Fruit fly (Drosophila melanogaster) whole organism, embryonic: ENCODE data around the gene CG4972.
A peak's percentile ranks its signal among the peaks of the same experiment; 100 is the strongest.

Source experiments
- B-H1 ChIP-seq: fragments of 200-800 bp; sonication (Bioruptor generic); IDR thresholded peaks from 3 replicates; pipeline ENCODE4 v1.3.6; 2022; ENCODE audit warnings: missing biosample characterization, missing genetic modification characterization
- CG1024 ChIP-seq: fragments of 200-800 bp; sonication (Bioruptor generic); IDR thresholded peaks from 2 replicates; pipeline ENCODE4 v1.3.6; 2022; ENCODE audit warnings: missing biosample characterization, missing genetic modification characterization
- CG11696 ChIP-seq: fragments of 200-800 bp; sonication (Bioruptor generic); IDR thresholded peaks from 2 replicates; pipeline ENCODE4 v1.3.6; 2022; ENCODE audit warnings: missing biosample characterization, missing genetic modification characterization
- CG11723 ChIP-seq: fragments of 200-800 bp; sonication (Bioruptor generic); optimal IDR thresholded peaks from 2 replicates; lab custom pipeline; 2017; ENCODE audit warnings: missing biosample characterization, mild to moderate bottlenecking, missing genetic modification characterization
- CG12104 ChIP-seq: fragments of 200-800 bp; sonication (Bioruptor generic); optimal IDR thresholded peaks from 3 replicates; lab custom pipeline; 2016; ENCODE audit warnings: missing biosample characterization, missing genetic modification characterization
- CG14667 ChIP-seq: fragments of 200-800 bp; sonication (Bioruptor generic); IDR thresholded peaks from 2 replicates; pipeline ENCODE4 v1.3.6; 2022; ENCODE audit warnings: missing biosample characterization, missing genetic modification characterization
- CG15269 ChIP-seq: fragments of 200-800 bp; sonication (Bioruptor generic); optimal IDR thresholded peaks from 2 replicates; lab custom pipeline; 2018; ENCODE audit warnings: missing biosample characterization, mild to moderate bottlenecking, missing genetic modification characterization, moderate library complexity
- CG18011 ChIP-seq: fragments of 200-800 bp; sonication (Bioruptor generic); optimal IDR thresholded peaks from 2 replicates; lab custom pipeline; 2017; ENCODE audit warnings: missing biosample characterization, missing genetic modification characterization, mild to moderate bottlenecking, moderate library complexity, missing genotype
- CG33557 ChIP-seq: fragments of 200-800 bp; sonication (Bioruptor generic); optimal IDR thresholded peaks from 2 replicates; lab custom pipeline; 2019; ENCODE audit warnings: missing biosample characterization, mild to moderate bottlenecking, missing genetic modification characterization, moderate library complexity
- CG34224 ChIP-seq: fragments of 200-800 bp; sonication (Bioruptor generic); IDR thresholded peaks from 3 replicates; pipeline ENCODE4 v1.3.6; 2022; ENCODE audit warnings: missing biosample characterization, missing genetic modification characterization; ENCODE audit not compliant: partially characterized antibody
- CG4328 ChIP-seq: fragments of 200-800 bp; sonication (Bioruptor generic); optimal IDR thresholded peaks from 3 replicates; lab custom pipeline; 2017; ENCODE audit warnings: missing biosample characterization, missing genetic modification reagents, missing genetic modification characterization
- CG4404 ChIP-seq: fragments of 200-800 bp; sonication (Bioruptor generic); IDR thresholded peaks from 2 replicates; pipeline ENCODE4 v1.3.6; 2022; ENCODE audit warnings: missing biosample characterization, missing genetic modification characterization
- CG4617 ChIP-seq: fragments of 200-800 bp; sonication (Bioruptor generic); optimal IDR thresholded peaks from 3 replicates; lab custom pipeline; 2016; ENCODE audit warnings: missing biosample characterization, missing genetic modification characterization, borderline replicate concordance
- CG4707 ChIP-seq: fragments of 200-800 bp; sonication (Bioruptor generic); optimal IDR thresholded peaks from 2 replicates; lab custom pipeline; 2018; ENCODE audit warnings: missing biosample characterization, mild to moderate bottlenecking, missing genetic modification characterization, moderate library complexity
- CG6175 ChIP-seq: fragments of 200-800 bp; sonication (Bioruptor generic); IDR thresholded peaks from 3 replicates; pipeline ENCODE4 v1.3.6; 2022; ENCODE audit warnings: missing biosample characterization, missing genetic modification characterization
- CG6254 ChIP-seq: fragments of 200-800 bp; sonication (Bioruptor generic); optimal IDR thresholded peaks from 3 replicates; lab custom pipeline; 2017; ENCODE audit warnings: mild to moderate bottlenecking, missing biosample characterization, missing genetic modification reagents, missing genetic modification characterization
- CG6272 ChIP-seq: fragments of 200-800 bp; sonication (Bioruptor generic); IDR thresholded peaks from 2 replicates; pipeline ENCODE4 v1.3.6; 2022; ENCODE audit warnings: missing biosample characterization, missing genetic modification characterization
- CG7357 ChIP-seq: fragments of 200-800 bp; sonication (Bioruptor generic); IDR thresholded peaks from 3 replicates; pipeline ENCODE4 v1.3.6; 2022; ENCODE audit warnings: missing biosample characterization, missing genetic modification characterization
- CG7987 ChIP-seq: fragments of 200-800 bp; sonication (Bioruptor generic); optimal IDR thresholded peaks from 2 replicates; lab custom pipeline; 2018; ENCODE audit warnings: missing biosample characterization, mild to moderate bottlenecking, missing genetic modification characterization, moderate library complexity
- Camta ChIP-seq: fragments of 200-800 bp; sonication (Bioruptor generic); optimal IDR thresholded peaks from 2 replicates; lab custom pipeline; 2016; ENCODE audit warnings: missing biosample characterization, missing genetic modification characterization
- Dbx ChIP-seq: fragments of 200-800 bp; sonication (Bioruptor generic); IDR thresholded peaks from 3 replicates; pipeline ENCODE4 v1.3.6; 2022; ENCODE audit warnings: missing biosample characterization, missing genetic modification characterization
- Ets65A ChIP-seq: fragments of 200-800 bp; sonication (Bioruptor generic); peaks from one replicate; lab custom pipeline; 2016; ENCODE audit warnings: missing biosample characterization, missing genetic modification characterization
- Fer2 ChIP-seq: fragments of 200-800 bp; sonication (Bioruptor generic); optimal IDR thresholded peaks from 2 replicates; lab custom pipeline; 2018; ENCODE audit warnings: missing biosample characterization, mild to moderate bottlenecking, missing genetic modification characterization, moderate library complexity
- Fer3 ChIP-seq: fragments of 200-800 bp; sonication (Bioruptor generic); optimal IDR thresholded peaks from 2 replicates; lab custom pipeline; 2018; ENCODE audit warnings: missing biosample characterization, mild to moderate bottlenecking, missing genetic modification characterization, moderate library complexity
- HLH4C ChIP-seq: fragments of 200-800 bp; sonication (Bioruptor generic); IDR thresholded peaks from 3 replicates; pipeline ENCODE4 v1.3.6; 2022; ENCODE audit warnings: missing biosample characterization, missing genetic modification characterization; ENCODE audit not compliant: partially characterized antibody
- Med ChIP-seq: fragments of 200-800 bp; sonication (Bioruptor generic); peaks from one replicate; lab custom pipeline; 2016; ENCODE audit warnings: missing biosample characterization, missing genetic modification characterization, mild to moderate bottlenecking, inconsistent platforms, moderate library complexity
- Myb ChIP-seq: fragments of 200-800 bp; sonication (Bioruptor generic); optimal IDR thresholded peaks from 2 replicates; lab custom pipeline; 2016; ENCODE audit warnings: missing biosample characterization, missing genetic modification characterization
- NC2α ChIP-seq: fragments of 200-800 bp; sonication (Bioruptor generic); optimal IDR thresholded peaks from 2 replicates; lab custom pipeline; 2016; ENCODE audit warnings: missing biosample characterization, missing genetic modification characterization
- Ptx1 ChIP-seq: fragments of 200-800 bp; sonication (Bioruptor generic); IDR thresholded peaks from 2 replicates; pipeline ENCODE4 v1.3.6; 2022; ENCODE audit warnings: missing biosample characterization, missing genetic modification characterization
- Spps ChIP-seq: fragments of 200-800 bp; sonication (Bioruptor generic); optimal IDR thresholded peaks from 2 replicates; lab custom pipeline; 2018; ENCODE audit warnings: missing biosample characterization, mild to moderate bottlenecking, missing genetic modification characterization
- ato ChIP-seq: fragments of 200-800 bp; sonication (Bioruptor generic); IDR thresholded peaks from 2 replicates; pipeline ENCODE4 v1.3.6; 2022; ENCODE audit warnings: missing biosample characterization, missing genetic modification characterization; ENCODE audit not compliant: partially characterized antibody
- bcd ChIP-seq: fragments of 200-800 bp; sonication (Bioruptor generic); optimal IDR thresholded peaks from 2 replicates; lab custom pipeline; 2017; ENCODE audit warnings: missing biosample characterization, mild to moderate bottlenecking, missing genetic modification characterization
- br ChIP-seq: fragments of >200 bp; optimal IDR thresholded peaks from 2 replicates; lab custom pipeline; 2017
- cad ChIP-seq: fragments of >200 bp; optimal IDR thresholded peaks from 2 replicates; lab custom pipeline; 2017; ENCODE audit warnings: missing biosample characterization, missing genetic modification characterization
- cas ChIP-seq: fragments of 200-800 bp; sonication (Bioruptor generic); IDR thresholded peaks from 2 replicates; pipeline ENCODE4 v1.3.6; 2022; ENCODE audit warnings: missing biosample characterization, missing genetic modification characterization
- cato ChIP-seq: fragments of 200-800 bp; sonication (Bioruptor generic); optimal IDR thresholded peaks from 2 replicates; lab custom pipeline; 2016; ENCODE audit warnings: missing biosample characterization, missing genetic modification characterization, borderline replicate concordance
- corto ChIP-seq: fragments of 200-800 bp; sonication (Bioruptor generic); optimal IDR thresholded peaks from 2 replicates; lab custom pipeline; 2016; ENCODE audit warnings: missing biosample characterization, mild to moderate bottlenecking, missing genetic modification characterization, moderate library complexity
- cwo ChIP-seq: fragments of 200-800 bp; sonication (Bioruptor generic); optimal IDR thresholded peaks from 3 replicates; lab custom pipeline; 2017; ENCODE audit warnings: missing biosample characterization, missing genetic modification characterization, mild to moderate bottlenecking, moderate library complexity, missing genetic modification reagents
- dmrt99B ChIP-seq: fragments of 200-800 bp; sonication (Bioruptor generic); optimal IDR thresholded peaks from 2 replicates; lab custom pipeline; 2018; ENCODE audit warnings: missing biosample characterization, mild to moderate bottlenecking, missing genetic modification characterization, moderate library complexity
- dysf ChIP-seq: fragments of 200-800 bp; sonication (Bioruptor generic); IDR thresholded peaks from 3 replicates; pipeline ENCODE4 v1.3.6; 2022; ENCODE audit warnings: missing biosample characterization, missing genetic modification characterization
- emc ChIP-seq: fragments of 200-800 bp; sonication (Bioruptor generic); optimal IDR thresholded peaks from 2 replicates; lab custom pipeline; 2016; ENCODE audit warnings: missing biosample characterization, missing genetic modification characterization
- fd102C ChIP-seq: fragments of 200-800 bp; sonication (Bioruptor generic); optimal IDR thresholded peaks from 2 replicates; lab custom pipeline; 2018; ENCODE audit warnings: missing biosample characterization, mild to moderate bottlenecking, missing genetic modification characterization, moderate library complexity
- fd64A ChIP-seq: fragments of 200-800 bp; sonication (Bioruptor generic); optimal IDR thresholded peaks from 3 replicates; lab custom pipeline; 2018; ENCODE audit warnings: missing biosample characterization, mild to moderate bottlenecking, missing genetic modification characterization
- gem ChIP-seq: fragments of 200-800 bp; sonication (Bioruptor generic); optimal IDR thresholded peaks from 2 replicates; lab custom pipeline; 2019; ENCODE audit warnings: missing biosample characterization, mild to moderate bottlenecking, missing genetic modification characterization, moderate library complexity
- gfzf ChIP-seq: fragments of 200-800 bp; sonication (Bioruptor generic); optimal IDR thresholded peaks from 2 replicates; lab custom pipeline; 2016; ENCODE audit warnings: missing biosample characterization, mild to moderate bottlenecking, missing genetic modification characterization, moderate library complexity
- kah ChIP-seq: fragments of 200-800 bp; sonication (Bioruptor generic); optimal IDR thresholded peaks from 2 replicates; lab custom pipeline; 2018; ENCODE audit warnings: missing biosample characterization, mild to moderate bottlenecking, missing genetic modification characterization
- knrl ChIP-seq: fragments of 200-800 bp; sonication (Bioruptor generic); IDR thresholded peaks from 3 replicates; pipeline ENCODE4 v1.3.6; 2022; ENCODE audit warnings: missing biosample characterization, missing genetic modification characterization; ENCODE audit not compliant: partially characterized antibody
- mam ChIP-seq: fragments of 200-800 bp; sonication (Bioruptor generic); optimal IDR thresholded peaks from 3 replicates; lab custom pipeline; 2016; ENCODE audit warnings: missing biosample characterization, missing genetic modification characterization
- nerfin-2 ChIP-seq: fragments of 200-800 bp; sonication (Bioruptor generic); IDR thresholded peaks from 2 replicates; pipeline ENCODE4 v1.3.6; 2022; ENCODE audit warnings: missing biosample characterization, missing genetic modification characterization; ENCODE audit not compliant: partially characterized antibody
- pho ChIP-seq: fragments of 200-800 bp; sonication (Bioruptor generic); optimal IDR thresholded peaks from 2 replicates; lab custom pipeline; 2016; ENCODE audit warnings: missing biosample characterization, missing genetic modification characterization
- slbo ChIP-seq: fragments of 200-800 bp; sonication (Bioruptor generic); IDR thresholded peaks from 2 replicates; pipeline ENCODE4 v1.3.6; 2022; ENCODE audit warnings: missing biosample characterization, missing genetic modification characterization
- ssp ChIP-seq: fragments of 200-800 bp; sonication (Bioruptor generic); IDR thresholded peaks from 2 replicates; pipeline ENCODE4 v1.3.6; 2022; ENCODE audit warnings: missing biosample characterization, missing genetic modification characterization

CG4972 gene

dm6 chr2L:10278658-10279057, 35.9 kb upstream of the CG4972 start, which contains the start of gene Utx (continued):
- TF ChIP-seq ato (GFP tag; lab: Robert Waterston, UW): peak; percentile 62
- no peak for TF ChIP-seq dmrt99B (tag; lab: Kevin White, UChicago)
- TF ChIP-seq Spps (tag; lab: Kevin White, UChicago): no peak
- no peak for TF ChIP-seq cad
- no peak for TF ChIP-seq fd102C
- TF ChIP-seq corto (GFP tag; lab: Kevin White, UChicago): no peak
- TF ChIP-seq cato (GFP tag; lab: Kevin White, UChicago): no peak
- TF ChIP-seq gfzf (GFP tag; lab: Kevin White, UChicago): peak; percentile 25
- TF ChIP-seq ssp (GFP tag; lab: Robert Waterston, UW): peak; percentile 94
- no peak for TF ChIP-seq B-H1 (GFP tag; lab: Robert Waterston, UW)
- no peak for TF ChIP-seq pho (GFP tag; lab: Kevin White, UChicago)
- TF ChIP-seq emc: no peak
- TF ChIP-seq bcd (GFP tag; lab: Kevin White, UChicago): no peak
- TF ChIP-seq CG6254 (GFP tag; lab: Kevin White, UChicago): no peak
- TF ChIP-seq Dbx (GFP tag; lab: Robert Waterston, UW): peak; percentile 23; the same call in 1 of the 3 replicates
- peak; percentile 78 for TF ChIP-seq HLH4C (GFP tag; lab: Robert Waterston, UW)
- TF ChIP-seq CG4404: no peak
- TF ChIP-seq CG33557 (GFP tag; lab: Kevin White, UChicago): no peak
- TF ChIP-seq cwo (GFP tag; lab: Kevin White, UChicago): no peak
- no peak for TF ChIP-seq CG4707 (GFP tag; lab: Kevin White, UChicago)
- TF ChIP-seq slbo (GFP tag; lab: Robert Waterston, UW): peak; percentile 57; the same call in 1 of the 2 replicates
- TF ChIP-seq CG34224 (GFP tag; lab: Robert Waterston, UW): peak; percentile 81
- TF ChIP-seq CG1024 (GFP tag; lab: Robert Waterston, UW): peak; percentile 81
- no peak for TF ChIP-seq Camta
- TF ChIP-seq dysf (GFP tag; lab: Robert Waterston, UW): no peak
- TF ChIP-seq Med: no peak
- TF ChIP-seq Myb: peak; percentile 71
- TF ChIP-seq nerfin-2 (GFP tag; lab: Robert Waterston, UW): peak; percentile 48; the same call in 1 of the 2 replicates
- peak; percentile 92 for TF ChIP-seq knrl (GFP tag; lab: Robert Waterston, UW)
- no peak for TF ChIP-seq CG7987 (GFP tag; lab: Kevin White, UChicago)
- no peak for TF ChIP-seq Fer3 (tag; lab: Kevin White, UChicago)
- no peak for TF ChIP-seq CG11723 (GFP tag; lab: Kevin White, UChicago)
- TF ChIP-seq CG4617 (GFP tag; lab: Kevin White, UChicago): peak; percentile 55
- no peak for TF ChIP-seq CG15269 (tag; lab: Kevin White, UChicago)
- TF ChIP-seq gem (tag; lab: Kevin White, UChicago): no peak
- no peak for TF ChIP-seq br (lab: Kevin White, UChicago)
- no peak for TF ChIP-seq Ptx1 (GFP tag; lab: Robert Waterston, UW)
- TF ChIP-seq fd64A (GFP tag; lab: Kevin White, UChicago): no peak
- TF ChIP-seq CG14667 (GFP tag; lab: Robert Waterston, UW): no peak
- TF ChIP-seq CG6175 (GFP tag; lab: Robert Waterston, UW): no peak
- no peak for TF ChIP-seq CG12104 (GFP tag; lab: Kevin White, UChicago)
- TF ChIP-seq CG4328 (GFP tag; lab: Kevin White, UChicago): no peak
- no peak for TF ChIP-seq Fer2 (tag; lab: Kevin White, UChicago)
- no peak for TF ChIP-seq CG6272 (GFP tag; lab: Robert Waterston, UW)
- TF ChIP-seq kah (GFP tag; lab: Kevin White, UChicago): no peak
- peak; percentile 4 for TF ChIP-seq mam (GFP tag; lab: Kevin White, UChicago)
- TF ChIP-seq Ets65A (GFP tag; lab: Kevin White, UChicago): no peak
- no peak for TF ChIP-seq CG18011 (GFP tag; lab: Kevin White, UChicago)
- TF ChIP-seq NC2α (GFP tag; lab: Kevin White, UChicago): no peak
- TF ChIP-seq cas (GFP tag; lab: Robert Waterston, UW): no peak
- peak; percentile 89 for TF ChIP-seq CG7357 (GFP tag; lab: Robert Waterston, UW)
- TF ChIP-seq CG11696 (GFP tag; lab: Robert Waterston, UW): no peak
